Worm (Caenorhabditis elegans) whole organism, young adult: ENCODE results near the gene prmt-1.

ENCODE experiments used
- B0261.1 ChIP-seq: sonication (generic microtip); optimal IDR thresholded peaks from 2 replicates; lab custom pipeline; 2016; ENCODE audit warnings: mild to moderate bottlenecking, missing genetic modification characterization, moderate library complexity, missing compliant biosample characterization
- F10E7.11 ChIP-seq: sonication (generic microtip); optimal IDR thresholded peaks from 2 replicates; lab custom pipeline; 2017; ENCODE audit warnings: mild to moderate bottlenecking, missing genetic modification characterization, moderate library complexity, missing compliant biosample characterization
- F23B12.7 ChIP-seq: sonication (generic microtip); optimal IDR thresholded peaks from 2 replicates; lab custom pipeline; 2017; ENCODE audit warnings: missing genetic modification characterization, mild to moderate bottlenecking, missing compliant biosample characterization, antibody characterized with exemption, moderate library complexity; ENCODE audit not compliant: insufficient read depth
- F57A8.1 ChIP-seq: fragments of 200-800 bp; sonication (Bioruptor generic); optimal IDR thresholded peaks from 2 replicates; lab custom pipeline; 2018; ENCODE audit warnings: mild to moderate bottlenecking, missing genetic modification characterization, moderate library complexity, missing compliant biosample characterization
- K11D2.4 ChIP-seq: fragments of 200-800 bp; sonication (Bioruptor generic); IDR thresholded peaks from 2 replicates; pipeline ENCODE4 v1.3.6; 2022; ENCODE audit warnings: missing genetic modification reagents, missing genetic modification characterization, missing compliant biosample characterization
- T07F8.4 ChIP-seq: sonication (generic microtip); optimal IDR thresholded peaks from 2 replicates; lab custom pipeline; 2016; ENCODE audit warnings: mild to moderate bottlenecking, missing genetic modification characterization, moderate library complexity, missing compliant biosample characterization
- Y53G8AR.9 ChIP-seq: fragments of 200-800 bp; sonication (Bioruptor generic); conservative IDR thresholded peaks from 2 replicates; pipeline ENCODE4 v1.3.6; 2022; ENCODE audit warnings: missing genetic modification reagents, missing genetic modification characterization, missing compliant biosample characterization
- Y56A3A.18 ChIP-seq: fragments of 200-800 bp; sonication (Bioruptor generic); IDR thresholded peaks from 2 replicates; pipeline ENCODE4 v1.3.6; 2022; ENCODE audit warnings: missing genetic modification reagents, missing genetic modification characterization, missing compliant biosample characterization
- Y67H2A.10 ChIP-seq: fragments of 200-800 bp; sonication (Bioruptor generic); conservative IDR thresholded peaks from 2 replicates; pipeline ENCODE4 v1.3.6; 2022; ENCODE audit warnings: missing genetic modification reagents, missing genetic modification characterization, missing compliant biosample characterization
- Y79H2A.3 ChIP-seq: fragments of 200-800 bp; sonication (Bioruptor generic); conservative IDR thresholded peaks from 2 replicates; pipeline ENCODE4 v1.3.6; 2022; ENCODE audit warnings: missing genetic modification reagents, missing genetic modification characterization, missing compliant biosample characterization
- aptf-3 ChIP-seq: fragments of 200-800 bp; sonication (Bioruptor generic); IDR thresholded peaks from 2 replicates; pipeline ENCODE4 v1.3.6; 2022; ENCODE audit warnings: missing genetic modification characterization, missing compliant biosample characterization
- attf-3 ChIP-seq: fragments of 200-800 bp; sonication (Bioruptor generic); conservative IDR thresholded peaks from 2 replicates; pipeline ENCODE4 v1.3.6; 2022; ENCODE audit warnings: missing genetic modification reagents, missing genetic modification characterization, missing compliant biosample characterization
- attf-5 ChIP-seq: fragments of 200-800 bp; sonication (Bioruptor generic); optimal IDR thresholded peaks from 2 replicates; lab custom pipeline; 2018; ENCODE audit warnings: mild to moderate bottlenecking, missing genetic modification characterization, missing compliant biosample characterization
- bed-1 ChIP-seq: fragments of 200-800 bp; sonication (Bioruptor generic); IDR thresholded peaks from 2 replicates; pipeline ENCODE4 v1.3.6; 2022; ENCODE audit warnings: missing genetic modification reagents, missing genetic modification characterization, missing compliant biosample characterization
- bed-2 ChIP-seq: fragments of 200-800 bp; sonication (Bioruptor generic); IDR thresholded peaks from 2 replicates; pipeline ENCODE4 v1.3.6; 2022; ENCODE audit warnings: missing genetic modification reagents, missing genetic modification characterization, missing compliant biosample characterization
- cebp-2 ChIP-seq: fragments of 200-800 bp; sonication (Bioruptor generic); IDR thresholded peaks from 2 replicates; pipeline ENCODE4 v1.3.6; 2022; ENCODE audit warnings: missing genetic modification characterization, missing compliant biosample characterization
- ceh-100 ChIP-seq: fragments of 200-800 bp; sonication (Bioruptor generic); IDR thresholded peaks from 2 replicates; pipeline ENCODE4 v1.3.6; 2022; ENCODE audit warnings: missing genetic modification reagents, missing genetic modification characterization, missing compliant biosample characterization
- ceh-40 ChIP-seq: fragments of 200-800 bp; sonication (Bioruptor generic); IDR thresholded peaks from 2 replicates; pipeline ENCODE4 v1.3.6; 2022; ENCODE audit warnings: missing genetic modification characterization, missing compliant biosample characterization
- ceh-58 ChIP-seq: fragments of 200-800 bp; sonication (Bioruptor generic); IDR thresholded peaks from 2 replicates; pipeline ENCODE4 v1.3.6; 2022; ENCODE audit warnings: missing genetic modification characterization, missing compliant biosample characterization
- dpl-1 ChIP-seq: fragments of 150-350 bp; optimal IDR thresholded peaks from 2 replicates; lab custom pipeline; 2014; ENCODE audit warnings: missing biosample characterization, missing genetic modification reagents, missing genetic modification characterization
- egl-44 ChIP-seq: fragments of 200-800 bp; sonication (Bioruptor generic); IDR thresholded peaks from 2 replicates; pipeline ENCODE4 v1.3.6; 2022; ENCODE audit warnings: missing genetic modification reagents, missing genetic modification characterization, missing compliant biosample characterization
- ekl-4 ChIP-seq: fragments of 200-800 bp; sonication (Bioruptor generic); IDR thresholded peaks from 2 replicates; pipeline ENCODE4 v1.3.6; 2022; ENCODE audit warnings: missing genetic modification reagents, missing genetic modification characterization, missing compliant biosample characterization
- hlh-12 ChIP-seq: sonication (generic microtip); optimal IDR thresholded peaks from 2 replicates; lab custom pipeline; 2016; ENCODE audit warnings: missing genetic modification characterization, missing compliant biosample characterization
- hmg-1.2 ChIP-seq: fragments of 200-800 bp; sonication (Bioruptor generic); IDR thresholded peaks from 2 replicates; pipeline ENCODE4 v1.3.6; 2022; ENCODE audit warnings: missing genetic modification reagents, missing genetic modification characterization, missing compliant biosample characterization
- hrde-1 ChIP-seq: sonication (generic microtip); optimal IDR thresholded peaks from 2 replicates; lab custom pipeline; 2016; ENCODE audit warnings: missing genetic modification characterization, mild to moderate bottlenecking, missing compliant biosample characterization, moderate library complexity, missing genotype, missing genetic modification reagents, borderline replicate concordance
- lin-35 ChIP-seq, 3 experiments: fragments of 150-350 bp in 2 of 3; sonication (generic microtip) in 1 of 3; optimal IDR thresholded peaks; 2 replicates each; lab custom pipeline; 2014 to 2018; ENCODE audit warnings: missing biosample characterization in 3 of 3, missing genetic modification characterization in 3 of 3, missing genetic modification reagents in 3 of 3
- lin-54 ChIP-seq: fragments of 200-800 bp; sonication (Bioruptor generic); optimal IDR thresholded peaks from 2 replicates; lab custom pipeline; 2018; ENCODE audit warnings: mild to moderate bottlenecking, missing genetic modification characterization, missing compliant biosample characterization
- lir-1 ChIP-seq: fragments of 200-800 bp; sonication (Bioruptor generic); conservative IDR thresholded peaks from 2 replicates; pipeline ENCODE4 v1.3.6; 2022; ENCODE audit warnings: missing genetic modification reagents, missing genetic modification characterization, missing compliant biosample characterization
- lsl-1 ChIP-seq: fragments of 200-800 bp; sonication (Bioruptor generic); optimal IDR thresholded peaks from 2 replicates; lab custom pipeline; 2018; ENCODE audit warnings: mild to moderate bottlenecking, missing genetic modification characterization, moderate library complexity, missing compliant biosample characterization
- madf-6 ChIP-seq: fragments of 200-800 bp; sonication (Bioruptor generic); IDR thresholded peaks from 2 replicates; pipeline ENCODE4 v1.3.6; 2022; ENCODE audit warnings: missing genetic modification reagents, missing genetic modification characterization, missing compliant biosample characterization
- mcd-1 ChIP-seq: fragments of 200-800 bp; sonication (Bioruptor generic); IDR thresholded peaks from 2 replicates; pipeline ENCODE4 v1.3.6; 2022; ENCODE audit warnings: missing genetic modification reagents, missing genetic modification characterization, missing compliant biosample characterization
- mes-4 ChIP-seq: sonication (generic microtip); optimal IDR thresholded peaks from 2 replicates; lab custom pipeline; 2016; ENCODE audit warnings: missing genotype, missing genetic modification characterization, missing compliant biosample characterization
- mxl-1 ChIP-seq: sonication (generic microtip); optimal IDR thresholded peaks from 2 replicates; lab custom pipeline; 2016; ENCODE audit warnings: missing genetic modification characterization, missing compliant biosample characterization
- nfya-1 ChIP-seq: sonication (generic microtip); optimal IDR thresholded peaks from 2 replicates; lab custom pipeline; 2017; ENCODE audit warnings: antibody characterized with exemption, missing compliant biosample characterization, missing genetic modification characterization, borderline replicate concordance; ENCODE audit not compliant: insufficient read depth
- nfya-2 ChIP-seq: fragments of 200-800 bp; sonication (Bioruptor generic); IDR thresholded peaks from 2 replicates; pipeline ENCODE4 v1.3.6; 2022; ENCODE audit warnings: missing genetic modification reagents, missing genetic modification characterization, missing compliant biosample characterization
- nhr-120 ChIP-seq: fragments of 200-800 bp; sonication (Bioruptor generic); IDR thresholded peaks from 2 replicates; pipeline ENCODE4 v1.3.6; 2022; ENCODE audit warnings: missing genetic modification characterization, missing compliant biosample characterization
- nhr-90 ChIP-seq: sonication (generic microtip); optimal IDR thresholded peaks from 2 replicates; lab custom pipeline; 2016; ENCODE audit warnings: missing genotype, mild to moderate bottlenecking, missing genetic modification characterization, missing compliant biosample characterization
- rcor-1 ChIP-seq: fragments of 200-800 bp; sonication (Bioruptor generic); IDR thresholded peaks from 2 replicates; pipeline ENCODE4 v1.3.6; 2022; ENCODE audit warnings: missing genetic modification reagents, missing genetic modification characterization, missing compliant biosample characterization
- rpc-1 ChIP-seq, 2 experiments: fragments of 150-350 bp in 1 of 2; sonication (generic microtip) in 1 of 2; optimal IDR thresholded peaks; 2 replicates each; lab custom pipeline; 2014 to 2018; ENCODE audit warnings: missing biosample characterization in 1 of 2, missing genetic modification characterization in 1 of 2, missing genetic modification reagents in 1 of 2, missing genotype in 1 of 2
- sdz-38 ChIP-seq: sonication (generic microtip); optimal IDR thresholded peaks from 2 replicates; lab custom pipeline; 2016; ENCODE audit warnings: missing genotype, missing genetic modification characterization, missing compliant biosample characterization
- snpc-1.1 ChIP-seq: sonication (generic microtip); optimal IDR thresholded peaks from 2 replicates; lab custom pipeline; 2017; ENCODE audit warnings: missing genetic modification characterization, mild to moderate bottlenecking, missing compliant biosample characterization, antibody characterized with exemption, moderate library complexity, missing genotype, missing genetic modification reagents; ENCODE audit not compliant: insufficient read depth
- snpc-4 ChIP-seq, 5 experiments: fragments of 150-350 bp in 1 of 5; sonication (generic microtip) in 4 of 5; optimal IDR thresholded peaks; 2 replicates each; lab custom pipeline; 2014 to 2018; ENCODE audit warnings: missing genetic modification characterization in 5 of 5, missing biosample characterization in 3 of 5, antibody characterized with exemption in 2 of 5, mild to moderate bottlenecking in 2 of 5, missing compliant biosample characterization in 2 of 5, missing genotype in 2 of 5, moderate library complexity in 2 of 5, missing genetic modification reagents in 1 of 5
- unc-62 ChIP-seq: fragments of 150-350 bp; optimal IDR thresholded peaks from 2 replicates; lab custom pipeline; 2014; ENCODE audit warnings: missing biosample characterization, missing genetic modification reagents, missing genetic modification characterization
- zfh-2 ChIP-seq: fragments of 200-800 bp; sonication (Bioruptor generic); conservative IDR thresholded peaks from 2 replicates; pipeline ENCODE4 v1.3.6; 2022; ENCODE audit warnings: missing genetic modification reagents, missing genetic modification characterization, missing compliant biosample characterization
- zim-3 ChIP-seq: sonication (generic microtip); optimal IDR thresholded peaks from 2 replicates; lab custom pipeline; 2017; ENCODE audit warnings: mild to moderate bottlenecking, missing genetic modification characterization, moderate library complexity, missing compliant biosample characterization
- ztf-26 ChIP-seq: sonication (generic microtip); optimal IDR thresholded peaks from 2 replicates; lab custom pipeline; 2017; ENCODE audit warnings: missing genetic modification characterization, missing compliant biosample characterization
- ztf-3 ChIP-seq: fragments of 200-800 bp; sonication (Bioruptor generic); optimal IDR thresholded peaks from 2 replicates; lab custom pipeline; 2018; ENCODE audit warnings: mild to moderate bottlenecking, missing genetic modification characterization, missing compliant biosample characterization

Gene prmt-1

DNA sequence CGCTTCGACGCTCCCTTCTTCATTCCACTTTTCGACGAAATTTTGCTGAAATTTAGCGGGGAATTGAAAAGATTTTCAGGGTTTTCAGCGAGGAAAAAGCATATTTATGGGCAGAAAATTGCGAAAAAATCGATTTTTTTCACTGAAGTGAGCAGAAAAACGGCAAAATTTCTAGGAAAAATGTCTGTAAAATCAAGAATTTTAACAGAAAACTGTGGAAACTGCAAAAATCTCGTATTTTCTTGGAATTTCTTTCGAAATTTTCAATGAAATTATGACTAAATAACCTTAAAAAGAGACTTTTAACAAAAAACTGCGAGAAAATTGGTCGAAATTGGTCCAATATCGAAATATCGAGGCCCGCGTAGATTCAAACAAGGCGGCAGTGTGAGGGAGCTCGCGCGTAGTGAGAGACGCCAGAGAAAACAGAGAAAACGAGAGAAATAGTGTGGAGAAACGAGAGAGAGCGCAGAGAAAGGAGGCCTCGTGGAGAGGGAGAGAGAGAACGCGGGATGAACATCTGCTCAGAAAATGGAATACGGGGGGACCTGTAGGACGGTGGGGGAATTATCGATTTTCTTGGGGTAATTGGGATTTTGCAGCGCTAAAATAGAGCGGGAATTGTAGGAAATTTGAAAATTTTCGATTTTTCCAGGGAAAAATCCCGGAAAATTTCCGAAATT lies 19.9 kb downstream of the prmt-1 start, which contains the start of gene swsn-1:
TSS of gene swsn-1 (minus strand) at position 51 of the 683 bp plus-strand sequence.
- TF ChIP-seq dpl-1 (GFP tag; lab: Kevin White, UChicago) (peak; percentile 23), mes-4 (tag; lab: Kevin White, UChicago) (no peak), zfh-2 (GFP tag; lab: Robert Waterston, UW) (no peak; the same call in 1 of the 2 replicates), rcor-1 (GFP tag; lab: Robert Waterston, UW) (no peak), hlh-12 (tag; lab: Kevin White, UChicago) (no peak), ceh-58 (GFP tag; lab: Robert Waterston, UW) (no peak), nhr-90 (tag; lab: Kevin White, UChicago) (no peak), ceh-100 (GFP tag; lab: Robert Waterston, UW) (peak; percentile 53; the same call in 1 of the 2 replicates), cebp-2 (GFP tag; lab: Robert Waterston, UW) (no peak), Y56A3A.18 (GFP tag; lab: Robert Waterston, UW) (no peak), ztf-26 (tag; lab: Kevin White, UChicago) (no peak), lsl-1 (GFP tag; lab: Kevin White, UChicago) (no peak), T07F8.4 (no peak), bed-2 (GFP tag; lab: Robert Waterston, UW) (no peak), lin-54 (GFP tag; lab: Kevin White, UChicago) (peak; percentile 34), nfya-2 (no peak), nhr-120 (no peak), attf-5 (GFP tag; lab: Kevin White, UChicago) (no peak), snpc-1.1 (tag; lab: Kevin White, UChicago) (no peak), egl-44 (GFP tag; lab: Robert Waterston, UW) (no peak), mxl-1 (tag; lab: Kevin White, UChicago) (no peak), zim-3 (tag; lab: Kevin White, UChicago) (peak; percentile 20), sdz-38 (tag; lab: Kevin White, UChicago) (no peak), nfya-1 (tag; lab: Kevin White, UChicago) (no peak), snpc-4 (GFP tag; optimal IDR thresholded peaks at IDR 0.05; lab: Kevin White, UChicago) (no peak), snpc-4 (tag; optimal IDR thresholded peaks at IDR 0.05; lab: Kevin White, UChicago) (peak in 1 of 4 experiments; percentile 23), Y67H2A.10 (no peak), F10E7.11 (tag; lab: Kevin White, UChicago) (no peak), ceh-40 (GFP tag; lab: Robert Waterston, UW) (no peak), hmg-1.2 (GFP tag; lab: Robert Waterston, UW) (peak; percentile 98), aptf-3 (GFP tag; lab: Robert Waterston, UW) (no peak), ztf-3 (no peak), F57A8.1 (GFP tag; lab: Kevin White, UChicago) (no peak), F23B12.7 (peak; percentile 19), B0261.1 (tag; lab: Kevin White, UChicago) (no peak), K11D2.4 (GFP tag; lab: Robert Waterston, UW) (no peak), madf-6 (GFP tag; lab: Robert Waterston, UW) (peak; percentile 62), Y79H2A.3 (GFP tag; lab: Robert Waterston, UW) (no peak), hrde-1 (tag; lab: Kevin White, UChicago) (no peak), unc-62 (no peak), rpc-1 (optimal IDR thresholded peaks at IDR 0.05; lab: Kevin White, UChicago) (no peak), rpc-1 (tag; optimal IDR thresholded peaks at IDR 0.05; lab: Kevin White, UChicago) (no peak), bed-1 (no peak), lir-1 (GFP tag; lab: Robert Waterston, UW) (no peak), Y53G8AR.9 (GFP tag; lab: Robert Waterston, UW) (no peak), lin-35 (GFP tag; optimal IDR thresholded peaks at IDR 0.05; lab: Kevin White, UChicago) (no peak), ekl-4 (GFP tag; lab: Robert Waterston, UW) (no peak), mcd-1 (GFP tag; lab: Robert Waterston, UW) (0 out of 2 replicates have a peak, but pooled peaks have one; percentile 37), attf-3 (GFP tag; lab: Robert Waterston, UW) (no peak)
